Fruit fly (Drosophila melanogaster) Kc167 (cell line): ENCODE data around the gene CG9988.

Experiments
- Myc ChIP-seq: fragments of >200 bp; optimal IDR thresholded peaks from 2 replicates; lab custom pipeline; 2017; ENCODE audit warnings: missing external identifiers
- Sin3A ChIP-seq: fragments of >200 bp; optimal IDR thresholded peaks from 2 replicates; lab custom pipeline; 2018; ENCODE audit warnings: missing external identifiers
- h ChIP-seq: fragments of >200 bp; optimal IDR thresholded peaks from 3 replicates; lab custom pipeline; 2018; ENCODE audit warnings: missing external identifiers
- psq ChIP-seq: fragments of >200 bp; optimal IDR thresholded peaks from 2 replicates; lab custom pipeline; 2017; ENCODE audit warnings: missing external identifiers
- ttk ChIP-seq: sonication (Bioruptor generic); optimal IDR thresholded peaks from 2 replicates; lab custom pipeline; 2017; ENCODE audit warnings: missing external identifiers

- TF ChIP-seq Sin3A (lab: Kevin White, UChicago) (no peak), psq (lab: Kevin White, UChicago) (no peak), Myc (lab: Kevin White, UChicago) (no peak), h (lab: Kevin White, UChicago) (no peak), ttk (lab: Kevin White, UChicago) (no peak)
These were observed 13.1 kb upstream of the CG9988 start for dm6 chr3R:28623115-28623514.
